Worm (Caenorhabditis elegans): ENCODE results near the gene R107.9.
"Not testable (repeated sequence)": the region's sequence is repeated elsewhere in the genome, so short reads cannot be mapped to it uniquely, and the experiment has no call there.

The R107.9 gene

DNA sequence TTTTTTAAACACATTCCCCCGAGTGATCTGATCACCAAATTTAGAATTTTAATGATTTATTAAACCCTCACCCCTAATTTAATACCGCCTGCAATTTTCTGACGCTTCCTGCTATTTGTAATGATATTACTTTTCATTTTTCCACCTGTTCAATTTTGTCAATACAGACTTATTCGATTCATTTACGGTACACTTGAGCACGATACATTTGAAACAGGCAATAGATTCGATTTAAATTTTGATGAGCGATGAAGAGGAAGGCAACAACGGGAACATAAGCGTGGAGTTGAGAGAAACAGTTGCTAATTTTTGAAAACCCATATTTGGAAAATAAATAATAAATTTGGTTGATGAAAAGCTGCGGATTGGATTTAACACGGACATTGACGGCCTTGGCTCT is 33.1 kb upstream of the R107.9 start:
- no peak for TF ChIP-seq fkh-10 (GFP tag; optimal IDR thresholded peaks at IDR 0.05)
- peak; percentile 1 for TF ChIP-seq aha-1 (tag)

DNA sequence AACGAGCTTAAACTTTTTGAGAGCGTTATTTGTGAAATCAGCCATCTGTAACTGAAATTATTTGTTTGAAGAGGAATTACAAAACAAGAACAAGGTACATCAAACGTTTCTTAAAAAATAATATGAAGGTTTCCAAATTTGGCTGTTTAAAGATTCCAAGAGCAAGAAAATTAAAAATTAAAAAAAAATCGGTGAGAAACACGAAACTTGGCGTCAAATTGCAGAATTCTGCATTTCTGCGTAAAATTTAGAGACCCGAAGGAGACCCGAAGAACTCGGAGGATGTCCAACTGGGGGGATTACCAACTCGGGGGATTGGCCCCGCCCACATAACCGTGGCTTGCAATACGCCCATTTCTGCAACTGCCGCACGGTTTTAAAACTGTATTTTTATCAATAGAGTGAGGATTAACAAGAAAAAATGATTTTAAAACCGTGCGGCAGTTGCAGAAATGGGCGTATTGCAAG is 31.8 kb upstream of the R107.9 start, which contains the start of gene rab-6.1:
rab-6.1 (minus strand) TSS at position 51 of the 468 bp plus-strand sequence.
- TF ChIP-seq aly-2 (tag; optimal IDR thresholded peaks at IDR 0.05); nhr-6 (tag; optimal IDR thresholded peaks at IDR 0.05); nhr-111 (GFP tag; optimal IDR thresholded peaks at IDR 0.05): not testable (repeated sequence)

DNA sequence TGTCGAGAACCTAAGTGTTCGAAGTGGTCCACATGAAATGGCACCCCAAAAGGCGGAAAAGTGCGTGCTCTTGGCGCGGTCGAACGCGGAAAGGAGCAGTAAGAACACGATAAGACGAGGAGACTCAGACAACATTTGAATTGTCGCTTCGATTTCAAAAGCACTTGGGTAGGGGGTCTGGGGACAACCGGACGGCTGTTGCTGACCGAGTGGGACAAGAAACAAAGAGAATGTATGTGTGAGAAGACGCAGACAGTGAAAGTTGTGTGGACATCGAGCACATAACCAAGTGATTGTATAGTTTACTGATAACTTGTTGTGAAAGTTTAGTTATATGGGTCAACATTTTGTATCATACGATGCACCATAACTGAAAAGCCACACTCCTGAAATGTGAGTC is 30.6 kb upstream of the R107.9 start:
- TF ChIP-seq unc-39 (tag; optimal IDR thresholded peaks at IDR 0.05): no peak
- TF ChIP-seq madf-9 (GFP tag; conservative IDR thresholded peaks at IDR 0.05): peak; percentile 63; the same call in 1 of the 2 replicates
- no peak for TF ChIP-seq sdz-12 (GFP tag; optimal IDR thresholded peaks at IDR 0.05)
- no peak for TF ChIP-seq pha-4 (GFP tag; IDR thresholded peaks at IDR 0.05)
- TF ChIP-seq pha-4 (tag; optimal IDR thresholded peaks at IDR 0.05): peak; percentile 6
- TF ChIP-seq mxl-3 (GFP tag; optimal IDR thresholded peaks at IDR 0.05): peak; percentile 27
- no peak for TF ChIP-seq F26F4.8 (GFP tag; conservative IDR thresholded peaks at IDR 0.05)
- TF ChIP-seq daf-16 (GFP tag; optimal IDR thresholded peaks at IDR 0.05): no peak
- TF ChIP-seq daf-16 (tag; optimal IDR thresholded peaks at IDR 0.05): peak; percentile 79
- TF ChIP-seq dve-1 (tag; optimal IDR thresholded peaks at IDR 0.05; ENCODE audit: insufficient read depth): peak; percentile 48
- peak in 1 of 2 experiments; percentile 12 for TF ChIP-seq mdl-1 (tag; optimal IDR thresholded peaks at IDR 0.05)
- peak; percentile 51 for TF ChIP-seq mes-2 (tag; optimal IDR thresholded peaks at IDR 0.05; ENCODE audit: poor library complexity, severe bottlenecking)
- TF ChIP-seq dmd-6 (GFP tag; IDR thresholded peaks at IDR 0.05): no peak
- no peak for TF ChIP-seq snpc-4 (tag; optimal IDR thresholded peaks at IDR 0.05)
- TF ChIP-seq rbr-2 (tag; optimal IDR thresholded peaks at IDR 0.05): peak; percentile 4
- TF ChIP-seq hlh-11 (tag; optimal IDR thresholded peaks at IDR 0.05): peak; percentile 83
- TF ChIP-seq hlh-30 (tag; optimal IDR thresholded peaks at IDR 0.05; ENCODE audit: insufficient read depth): peak; percentile 39
- TF ChIP-seq pqm-1 (tag; optimal IDR thresholded peaks at IDR 0.05): peak; percentile 17
- TF ChIP-seq aha-1 (tag): peak; percentile 71
- no peak for TF ChIP-seq nhr-10 (tag; optimal IDR thresholded peaks at IDR 0.05)
- no peak for TF ChIP-seq T20F7.1 (GFP tag; optimal IDR thresholded peaks at IDR 0.05)
- TF ChIP-seq snpc-1.2 (GFP tag; IDR thresholded peaks at IDR 0.05): no peak
- peak; percentile 60 for TF ChIP-seq nhr-28 (tag; optimal IDR thresholded peaks at IDR 0.05)
- peak; percentile 20 for TF ChIP-seq mep-1 (tag; optimal IDR thresholded peaks at IDR 0.05)

DNA sequence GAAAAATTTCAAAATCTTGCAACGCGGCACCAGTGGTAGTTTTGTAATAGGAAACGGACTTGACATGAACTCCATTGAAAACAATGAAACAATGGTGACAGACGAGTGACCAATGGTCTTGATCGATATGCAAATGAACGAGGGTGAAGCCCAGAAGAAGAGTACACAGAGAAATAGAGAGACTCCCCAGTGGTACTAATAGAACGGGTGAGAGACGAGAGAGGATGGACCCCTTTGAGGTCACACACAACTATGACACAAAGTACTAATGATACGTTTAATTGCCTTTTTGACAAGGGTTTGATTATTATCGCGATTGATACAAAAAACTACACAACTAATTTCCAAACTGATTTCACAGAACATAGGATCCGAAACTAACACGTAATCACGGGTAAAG is 27.7 kb upstream of the R107.9 start, which contains the start of gene F59B2.8:
F59B2.8 (minus strand) TSS at position 151 of the 400 bp plus-strand sequence.
- TF ChIP-seq ceh-62 (tag; optimal IDR thresholded peaks at IDR 0.05): no peak
- peak; percentile 6 for TF ChIP-seq aha-1 (tag)
- peak; percentile 29 for TF ChIP-seq mes-2 (tag; optimal IDR thresholded peaks at IDR 0.05; ENCODE audit: poor library complexity, severe bottlenecking)

DNA sequence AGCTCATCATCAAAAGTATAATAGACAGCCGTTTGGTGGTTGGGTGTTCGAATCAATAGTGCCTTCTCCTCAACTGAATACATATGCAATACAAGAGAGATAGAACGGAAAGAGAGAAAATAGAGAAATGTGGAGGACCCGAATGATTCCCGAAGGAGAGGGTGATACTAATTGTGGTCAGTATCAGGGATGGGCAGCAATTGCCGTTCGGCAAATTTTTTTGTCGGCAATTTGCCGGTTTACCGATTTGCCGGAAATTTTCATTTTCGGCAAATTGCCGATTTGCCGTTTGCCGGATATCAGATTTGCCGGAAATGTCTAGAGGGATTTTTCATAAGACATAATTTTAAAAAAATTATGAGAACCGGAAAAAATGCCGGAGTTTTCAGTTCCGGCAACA is 25.4 kb upstream of the R107.9 start, which contains the start of gene F59B2.9:
F59B2.9 (minus strand) TSS at position 101 of the 400 bp plus-strand sequence.
- TF ChIP-seq daf-12 (tag; optimal IDR thresholded peaks at IDR 0.05) (no peak), fkh-10 (GFP tag; optimal IDR thresholded peaks at IDR 0.05) (no peak), nhr-77 (tag; optimal IDR thresholded peaks at IDR 0.05) (no peak), F26F4.8 (GFP tag; conservative IDR thresholded peaks at IDR 0.05) (no peak), madf-5 (GFP tag; IDR thresholded peaks at IDR 0.05) (no peak), ctbp-1 (GFP tag; IDR thresholded peaks at IDR 0.05) (no peak), aly-2 (tag; optimal IDR thresholded peaks at IDR 0.05) (no peak), hmg-1.1 (GFP tag; IDR thresholded peaks at IDR 0.05) (no peak), nhr-48 (tag; optimal IDR thresholded peaks at IDR 0.05) (no peak), ceh-44 (GFP tag; IDR thresholded peaks at IDR 0.05) (no peak), R02D3.7 (tag; optimal IDR thresholded peaks at IDR 0.05) (no peak), spr-1 (tag; optimal IDR thresholded peaks at IDR 0.05) (no peak)

Data from whole organism, L4 larva.